Fruit fly (Drosophila melanogaster): ENCODE results near the gene CG34353.

DNA sequence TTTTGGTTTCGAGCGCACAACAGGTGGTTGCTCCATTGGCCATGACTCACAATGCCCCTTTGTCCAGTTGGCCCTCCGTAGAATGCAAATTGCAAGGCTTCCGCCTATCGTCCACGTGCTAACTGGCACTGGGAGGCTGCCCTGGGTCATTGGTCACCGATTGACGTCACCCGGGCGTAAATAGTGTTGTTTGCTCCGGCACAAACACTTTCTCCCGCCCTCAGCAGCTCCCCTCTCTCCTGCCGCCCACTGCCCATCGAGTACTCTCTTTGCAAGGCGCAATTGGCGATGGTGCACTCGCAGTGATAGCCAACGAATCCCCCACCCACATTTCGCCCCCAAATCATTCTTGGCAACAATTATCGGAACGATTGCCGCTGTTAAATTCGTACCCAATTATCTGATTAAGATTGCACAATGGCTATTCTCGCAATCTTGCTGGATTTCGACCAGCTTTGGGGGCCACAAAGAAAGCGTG lies 21.1 kb upstream of the CG34353 start:
- TF ChIP-seq Hr83 (GFP tag; optimal IDR thresholded peaks at IDR 0.05; ENCODE audit: poor library complexity, severe bottlenecking) (no peak), dmrt93B (GFP tag; optimal IDR thresholded peaks at IDR 0.05) (no peak), CG9705 (GFP tag; optimal IDR thresholded peaks at IDR 0.05) (no peak), Hr78 (GFP tag; optimal IDR thresholded peaks at IDR 0.05) (no peak), lola (GFP tag; optimal IDR thresholded peaks at IDR 0.05) (no peak), fru (GFP tag; optimal IDR thresholded peaks at IDR 0.05) (no peak)

All from whole organism, wandering third instar larva.